Worm (Caenorhabditis elegans) whole organism, young adult: ENCODE data around the gene F38B7.2.
A peak's percentile ranks its signal among the peaks of the same experiment; 100 is the strongest.

Source experiments
- C17E4.6 ChIP-seq: fragments of 200-800 bp; sonication (Bioruptor generic); IDR thresholded peaks from 2 replicates; pipeline ENCODE4 v1.3.6; 2022; ENCODE audit warnings: missing genetic modification reagents, missing genetic modification characterization, missing compliant biosample characterization
- D2030.7 ChIP-seq: fragments of 200-800 bp; sonication (Bioruptor generic); IDR thresholded peaks from 2 replicates; pipeline ENCODE4 v1.3.6; 2022; ENCODE audit warnings: missing genetic modification reagents, missing genetic modification characterization, missing compliant biosample characterization
- F37B4.10 ChIP-seq: fragments of 200-800 bp; sonication (Bioruptor generic); IDR thresholded peaks from 2 replicates; pipeline ENCODE4 v1.3.6; 2022; ENCODE audit warnings: missing genetic modification characterization, missing compliant biosample characterization
- F57A8.1 ChIP-seq: fragments of 200-800 bp; sonication (Bioruptor generic); optimal IDR thresholded peaks from 2 replicates; lab custom pipeline; 2018; ENCODE audit warnings: mild to moderate bottlenecking, missing genetic modification characterization, moderate library complexity, missing compliant biosample characterization
- Y53G8AR.9 ChIP-seq: fragments of 200-800 bp; sonication (Bioruptor generic); conservative IDR thresholded peaks from 2 replicates; pipeline ENCODE4 v1.3.6; 2022; ENCODE audit warnings: missing genetic modification reagents, missing genetic modification characterization, missing compliant biosample characterization
- Y67H2A.10 ChIP-seq: fragments of 200-800 bp; sonication (Bioruptor generic); conservative IDR thresholded peaks from 2 replicates; pipeline ENCODE4 v1.3.6; 2022; ENCODE audit warnings: missing genetic modification reagents, missing genetic modification characterization, missing compliant biosample characterization
- Y79H2A.3 ChIP-seq: fragments of 200-800 bp; sonication (Bioruptor generic); conservative IDR thresholded peaks from 2 replicates; pipeline ENCODE4 v1.3.6; 2022; ENCODE audit warnings: missing genetic modification reagents, missing genetic modification characterization, missing compliant biosample characterization
- ama-1 ChIP-seq, 3 experiments: fragments of 150-350 bp in 1 of 3; sonication (generic microtip) in 2 of 3; optimal IDR thresholded peaks; 2 replicates each; lab custom pipeline; 2014 to 2018; ENCODE audit warnings: missing biosample characterization in 2 of 3, missing genetic modification characterization in 2 of 3, missing genetic modification reagents in 2 of 3
- aptf-2 ChIP-seq: fragments of 200-800 bp; sonication (Bioruptor generic); conservative IDR thresholded peaks from 2 replicates; pipeline ENCODE4 v1.3.6; 2022; ENCODE audit warnings: missing genetic modification reagents, missing genetic modification characterization, missing compliant biosample characterization
- aptf-3 ChIP-seq: fragments of 200-800 bp; sonication (Bioruptor generic); IDR thresholded peaks from 2 replicates; pipeline ENCODE4 v1.3.6; 2022; ENCODE audit warnings: missing genetic modification characterization, missing compliant biosample characterization
- attf-5 ChIP-seq: fragments of 200-800 bp; sonication (Bioruptor generic); optimal IDR thresholded peaks from 2 replicates; lab custom pipeline; 2018; ENCODE audit warnings: mild to moderate bottlenecking, missing genetic modification characterization, missing compliant biosample characterization
- cebp-1 ChIP-seq, 2 experiments: fragments of 200-800 bp in 1 of 2; sonication (Bioruptor generic) in 1 of 2; sonication (generic microtip) in 1 of 2; IDR thresholded peaks in 1 of 2; optimal IDR thresholded peaks in 1 of 2; 2 replicates each; pipeline versions ENCODE4 v1.3.6 to Lab custom; 2017 to 2022; ENCODE audit warnings: missing compliant biosample characterization in 2 of 2, missing genetic modification characterization in 2 of 2, mild to moderate bottlenecking in 1 of 2, missing genetic modification reagents in 1 of 2, moderate library complexity in 1 of 2
- ceh-40 ChIP-seq: fragments of 200-800 bp; sonication (Bioruptor generic); IDR thresholded peaks from 2 replicates; pipeline ENCODE4 v1.3.6; 2022; ENCODE audit warnings: missing genetic modification characterization, missing compliant biosample characterization
- ceh-79 ChIP-seq: sonication (generic microtip); optimal IDR thresholded peaks from 2 replicates; lab custom pipeline; 2017; ENCODE audit warnings: mild to moderate bottlenecking, missing genetic modification characterization, missing compliant biosample characterization
- chd-7 ChIP-seq: sonication (generic microtip); optimal IDR thresholded peaks from 2 replicates; lab custom pipeline; 2016; ENCODE audit warnings: mild to moderate bottlenecking, missing genetic modification characterization, moderate library complexity, missing compliant biosample characterization
- die-1 ChIP-seq: sonication (generic microtip); optimal IDR thresholded peaks from 2 replicates; lab custom pipeline; 2016; ENCODE audit warnings: missing genotype, mild to moderate bottlenecking, missing genetic modification characterization, missing compliant biosample characterization
- dpff-1 ChIP-seq: sonication (generic microtip); optimal IDR thresholded peaks from 2 replicates; lab custom pipeline; 2017; ENCODE audit warnings: mild to moderate bottlenecking, missing genetic modification characterization, missing compliant biosample characterization
- efl-1 ChIP-seq: fragments of 150-350 bp; optimal IDR thresholded peaks from 2 replicates; lab custom pipeline; 2014; ENCODE audit warnings: missing biosample characterization, missing genetic modification reagents, missing genetic modification characterization
- egrh-3 ChIP-seq: fragments of 200-800 bp; sonication (Bioruptor generic); IDR thresholded peaks from 2 replicates; pipeline ENCODE4 v1.3.6; 2022; ENCODE audit warnings: missing genetic modification reagents, missing genetic modification characterization, missing compliant biosample characterization
- ekl-4 ChIP-seq: fragments of 200-800 bp; sonication (Bioruptor generic); IDR thresholded peaks from 2 replicates; pipeline ENCODE4 v1.3.6; 2022; ENCODE audit warnings: missing genetic modification reagents, missing genetic modification characterization, missing compliant biosample characterization
- hrde-1 ChIP-seq: sonication (generic microtip); optimal IDR thresholded peaks from 2 replicates; lab custom pipeline; 2016; ENCODE audit warnings: missing genetic modification characterization, mild to moderate bottlenecking, missing compliant biosample characterization, moderate library complexity, missing genotype, missing genetic modification reagents, borderline replicate concordance
- lin-35 ChIP-seq, 3 experiments: fragments of 150-350 bp in 2 of 3; sonication (generic microtip) in 1 of 3; optimal IDR thresholded peaks; 2 replicates each; lab custom pipeline; 2014 to 2018; ENCODE audit warnings: missing biosample characterization in 3 of 3, missing genetic modification characterization in 3 of 3, missing genetic modification reagents in 3 of 3
- lsy-27 ChIP-seq: sonication (generic microtip); optimal IDR thresholded peaks from 2 replicates; lab custom pipeline; 2017; ENCODE audit warnings: missing genetic modification characterization, mild to moderate bottlenecking, missing compliant biosample characterization, antibody characterized with exemption, missing genotype, borderline replicate concordance; ENCODE audit not compliant: insufficient read depth
- madf-10 ChIP-seq: sonication (generic microtip); optimal IDR thresholded peaks from 2 replicates; lab custom pipeline; 2016; ENCODE audit warnings: mild to moderate bottlenecking, missing genetic modification characterization, missing compliant biosample characterization
- nfya-2 ChIP-seq: fragments of 200-800 bp; sonication (Bioruptor generic); IDR thresholded peaks from 2 replicates; pipeline ENCODE4 v1.3.6; 2022; ENCODE audit warnings: missing genetic modification reagents, missing genetic modification characterization, missing compliant biosample characterization
- nhr-80 ChIP-seq: sonication (generic microtip); optimal IDR thresholded peaks from 2 replicates; lab custom pipeline; 2016; ENCODE audit warnings: missing genetic modification characterization, missing compliant biosample characterization
- nhr-90 ChIP-seq: sonication (generic microtip); optimal IDR thresholded peaks from 2 replicates; lab custom pipeline; 2016; ENCODE audit warnings: missing genotype, mild to moderate bottlenecking, missing genetic modification characterization, missing compliant biosample characterization
- pbrm-1 ChIP-seq: fragments of 200-800 bp; sonication (Bioruptor generic); IDR thresholded peaks from 2 replicates; pipeline ENCODE4 v1.3.6; 2022; ENCODE audit warnings: missing genetic modification reagents, missing genetic modification characterization, missing compliant biosample characterization
- sea-2 ChIP-seq: fragments of 200-800 bp; sonication (Bioruptor generic); IDR thresholded peaks from 2 replicates; pipeline ENCODE4 v1.3.6; 2022; ENCODE audit warnings: missing genetic modification characterization, missing compliant biosample characterization
- snpc-4 ChIP-seq, 5 experiments: fragments of 150-350 bp in 1 of 5; sonication (generic microtip) in 4 of 5; optimal IDR thresholded peaks; 2 replicates each; lab custom pipeline; 2014 to 2018; ENCODE audit warnings: missing genetic modification characterization in 5 of 5, missing biosample characterization in 3 of 5, antibody characterized with exemption in 2 of 5, mild to moderate bottlenecking in 2 of 5, missing compliant biosample characterization in 2 of 5, missing genotype in 2 of 5, moderate library complexity in 2 of 5, missing genetic modification reagents in 1 of 5
- unc-62 ChIP-seq: fragments of 150-350 bp; optimal IDR thresholded peaks from 2 replicates; lab custom pipeline; 2014; ENCODE audit warnings: missing biosample characterization, missing genetic modification reagents, missing genetic modification characterization
- zfh-2 ChIP-seq: fragments of 200-800 bp; sonication (Bioruptor generic); conservative IDR thresholded peaks from 2 replicates; pipeline ENCODE4 v1.3.6; 2022; ENCODE audit warnings: missing genetic modification reagents, missing genetic modification characterization, missing compliant biosample characterization
- ztf-18 ChIP-seq: sonication (generic microtip); optimal IDR thresholded peaks from 2 replicates; lab custom pipeline; 2016; ENCODE audit warnings: missing genotype, mild to moderate bottlenecking, missing genetic modification characterization, missing compliant biosample characterization
- ztf-22 ChIP-seq: fragments of 200-800 bp; sonication (Bioruptor generic); optimal IDR thresholded peaks from 2 replicates; lab custom pipeline; 2018; ENCODE audit warnings: mild to moderate bottlenecking, missing genetic modification characterization, moderate library complexity, missing compliant biosample characterization
- ztf-25 ChIP-seq: fragments of 200-800 bp; sonication (Bioruptor generic); IDR thresholded peaks from 2 replicates; pipeline ENCODE4 v1.3.6; 2022; ENCODE audit warnings: missing genetic modification reagents, missing genetic modification characterization, missing compliant biosample characterization

The F38B7.2 gene

ce11 chrV:11572803-11573490, 29.2 kb downstream of the F38B7.2 start, which contains the start of the genes H12C20.7 and nhr-68 (continued):
- TF ChIP-seq C17E4.6 (GFP tag; lab: Robert Waterston, UW) (no peak), unc-62 (GFP tag; lab: Kevin White, UChicago) (peak; percentile 3), lin-35 (GFP tag; optimal IDR thresholded peaks at IDR 0.05; lab: Kevin White, UChicago) (peak in 1 of 3 experiments; percentile 55), aptf-2 (GFP tag; lab: Robert Waterston, UW) (no peak), efl-1 (GFP tag; lab: Kevin White, UChicago) (no peak), hrde-1 (tag; lab: Kevin White, UChicago) (no peak), Y79H2A.3 (GFP tag; lab: Robert Waterston, UW) (0 out of 2 replicates have a peak, but pooled peaks have one; percentile 27), chd-7 (peak; percentile 95), attf-5 (GFP tag; lab: Kevin White, UChicago) (peak; percentile 70), dpff-1 (tag; lab: Kevin White, UChicago) (peak; percentile 36), aptf-3 (GFP tag; lab: Robert Waterston, UW) (no peak), ceh-79 (tag; lab: Kevin White, UChicago) (no peak), zfh-2 (no peak), F57A8.1 (GFP tag; lab: Kevin White, UChicago) (no peak), ztf-22 (peak; percentile 97), sea-2 (GFP tag; lab: Robert Waterston, UW) (no peak), Y53G8AR.9 (GFP tag; lab: Robert Waterston, UW) (0 out of 2 replicates have a peak, but pooled peaks have one; percentile 13), D2030.7 (GFP tag; lab: Robert Waterston, UW) (no peak), F37B4.10 (GFP tag; lab: Robert Waterston, UW) (no peak), die-1 (tag; lab: Kevin White, UChicago) (peak; percentile 68)

DNA sequence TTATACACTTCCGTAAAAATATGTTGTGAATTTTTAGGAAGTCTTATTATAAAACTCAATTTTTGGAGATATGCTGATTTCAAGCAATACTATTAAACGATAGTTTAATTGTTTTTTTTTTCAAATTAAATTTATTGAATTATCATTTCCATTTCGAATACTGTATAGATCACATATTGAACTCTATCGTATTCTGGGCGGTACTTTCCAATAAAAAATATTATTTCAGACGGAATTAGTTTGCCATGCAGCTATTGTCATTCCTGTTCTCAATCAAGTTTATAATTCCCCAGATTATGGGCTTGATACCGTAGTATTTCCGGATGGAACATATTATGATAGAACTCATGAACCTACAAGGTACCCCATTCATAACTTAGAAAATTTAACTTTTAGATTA, 30.8 kb downstream of the F38B7.2 start:
- no peak for TF ChIP-seq pbrm-1 (GFP tag; lab: Robert Waterston, UW)
- TF ChIP-seq nhr-80 (tag; lab: Kevin White, UChicago), result peak; percentile 19

DNA sequence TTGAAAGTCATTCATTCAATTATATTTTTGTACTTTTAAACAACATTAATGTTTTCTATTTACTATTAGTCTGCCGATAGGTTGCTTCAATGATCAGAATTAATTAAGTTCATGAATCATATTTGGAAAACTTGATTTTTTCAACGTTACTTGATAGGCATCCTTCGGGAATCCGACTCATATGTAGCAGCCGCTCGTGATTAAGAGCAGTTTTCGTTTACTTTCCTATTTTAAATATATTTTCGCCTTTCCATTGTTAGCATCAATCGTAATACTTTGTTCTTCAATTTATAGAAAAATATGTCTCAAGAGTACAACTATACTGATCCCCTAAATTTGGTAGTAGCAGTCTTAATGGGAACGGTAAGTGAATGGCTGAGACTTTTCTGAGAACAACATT, 37.1 kb downstream of the F38B7.2 start, which contains the start of gene srx-90:
Gene srx-90 (plus strand): TSS at position 301 of the 400 bp plus-strand sequence.
- TF ChIP-seq cebp-1 (GFP tag; IDR thresholded peaks at IDR 0.05; lab: Robert Waterston, UW) (no peak), cebp-1 (tag; optimal IDR thresholded peaks at IDR 0.05; lab: Kevin White, UChicago) (no peak), nfya-2 (no peak), efl-1 (GFP tag; lab: Kevin White, UChicago) (no peak), Y67H2A.10 (no peak), egrh-3 (GFP tag; lab: Robert Waterston, UW) (no peak), ceh-40 (GFP tag; lab: Robert Waterston, UW) (no peak), lin-35 (GFP tag; optimal IDR thresholded peaks at IDR 0.05; lab: Kevin White, UChicago) (no peak), lsy-27 (tag; lab: Kevin White, UChicago) (no peak), ztf-18 (tag; lab: Kevin White, UChicago) (no peak), dpff-1 (tag; lab: Kevin White, UChicago) (no peak), madf-10 (no peak), aptf-2 (GFP tag; lab: Robert Waterston, UW) (no peak), snpc-4 (GFP tag; optimal IDR thresholded peaks at IDR 0.05; lab: Kevin White, UChicago) (no peak), snpc-4 (tag; optimal IDR thresholded peaks at IDR 0.05; lab: Kevin White, UChicago) (no peak), ztf-25 (GFP tag; lab: Robert Waterston, UW) (no peak), pbrm-1 (GFP tag; lab: Robert Waterston, UW) (no peak), nhr-90 (tag; lab: Kevin White, UChicago) (no peak), ekl-4 (GFP tag; lab: Robert Waterston, UW) (no peak), ama-1 (optimal IDR thresholded peaks at IDR 0.05; lab: Kevin White, UChicago) (no peak), ama-1 (GFP tag; optimal IDR thresholded peaks at IDR 0.05; lab: Kevin White, UChicago) (no peak)
